Worm (Caenorhabditis elegans) whole organism, young adult: ENCODE results near the gene col-154.

Source experiments
- B0035.1 ChIP-seq: sonication (generic microtip); optimal IDR thresholded peaks from 2 replicates; lab custom pipeline; 2016; ENCODE audit warnings: missing genetic modification characterization, mild to moderate bottlenecking, missing compliant biosample characterization, missing genotype, missing genetic modification reagents
- B0336.3 ChIP-seq: fragments of 200-800 bp; sonication (Bioruptor generic); IDR thresholded peaks from 2 replicates; pipeline ENCODE4 v1.3.6; 2022; ENCODE audit warnings: missing genetic modification characterization, missing compliant biosample characterization
- C06A6.2 ChIP-seq: fragments of 200-800 bp; sonication (Bioruptor generic); conservative IDR thresholded peaks from 2 replicates; pipeline ENCODE4 v1.3.6; 2022; ENCODE audit warnings: missing genetic modification characterization, missing compliant biosample characterization
- C17E4.6 ChIP-seq: fragments of 200-800 bp; sonication (Bioruptor generic); IDR thresholded peaks from 2 replicates; pipeline ENCODE4 v1.3.6; 2022; ENCODE audit warnings: missing genetic modification reagents, missing genetic modification characterization, missing compliant biosample characterization
- K12H6.12 ChIP-seq: fragments of 200-800 bp; sonication (Bioruptor generic); optimal IDR thresholded peaks from 2 replicates; lab custom pipeline; 2018; ENCODE audit warnings: mild to moderate bottlenecking, missing genetic modification characterization, missing compliant biosample characterization
- ama-1 ChIP-seq, 3 experiments: fragments of 150-350 bp in 1 of 3; sonication (generic microtip) in 2 of 3; optimal IDR thresholded peaks; 2 replicates each; lab custom pipeline; 2014 to 2018; ENCODE audit warnings: missing biosample characterization in 2 of 3, missing genetic modification characterization in 2 of 3, missing genetic modification reagents in 2 of 3
- aptf-3 ChIP-seq: fragments of 200-800 bp; sonication (Bioruptor generic); IDR thresholded peaks from 2 replicates; pipeline ENCODE4 v1.3.6; 2022; ENCODE audit warnings: missing genetic modification characterization, missing compliant biosample characterization
- atf-7 ChIP-seq: sonication (generic microtip); optimal IDR thresholded peaks from 2 replicates; lab custom pipeline; 2017; ENCODE audit warnings: mild to moderate bottlenecking, missing genetic modification characterization, missing compliant biosample characterization
- athp-1 ChIP-seq: sonication (generic microtip); optimal IDR thresholded peaks from 2 replicates; lab custom pipeline; 2017; ENCODE audit warnings: mild to moderate bottlenecking, missing genetic modification characterization, missing compliant biosample characterization
- attf-3 ChIP-seq: fragments of 200-800 bp; sonication (Bioruptor generic); conservative IDR thresholded peaks from 2 replicates; pipeline ENCODE4 v1.3.6; 2022; ENCODE audit warnings: missing genetic modification reagents, missing genetic modification characterization, missing compliant biosample characterization
- attf-6 ChIP-seq: fragments of 200-800 bp; sonication (Bioruptor generic); IDR thresholded peaks from 2 replicates; pipeline ENCODE4 v1.3.6; 2022; ENCODE audit warnings: missing genetic modification reagents, missing genetic modification characterization, missing compliant biosample characterization
- cebp-1 ChIP-seq, 2 experiments: fragments of 200-800 bp in 1 of 2; sonication (Bioruptor generic) in 1 of 2; sonication (generic microtip) in 1 of 2; IDR thresholded peaks in 1 of 2; optimal IDR thresholded peaks in 1 of 2; 2 replicates each; pipeline versions ENCODE4 v1.3.6 to Lab custom; 2017 to 2022; ENCODE audit warnings: missing compliant biosample characterization in 2 of 2, missing genetic modification characterization in 2 of 2, mild to moderate bottlenecking in 1 of 2, missing genetic modification reagents in 1 of 2, moderate library complexity in 1 of 2
- ceh-27 ChIP-seq: fragments of 200-800 bp; sonication (Bioruptor generic); optimal IDR thresholded peaks from 2 replicates; lab custom pipeline; 2018; ENCODE audit warnings: mild to moderate bottlenecking, missing genetic modification characterization, moderate library complexity, missing compliant biosample characterization
- ceh-40 ChIP-seq: fragments of 200-800 bp; sonication (Bioruptor generic); IDR thresholded peaks from 2 replicates; pipeline ENCODE4 v1.3.6; 2022; ENCODE audit warnings: missing genetic modification characterization, missing compliant biosample characterization
- ceh-58 ChIP-seq: fragments of 200-800 bp; sonication (Bioruptor generic); IDR thresholded peaks from 2 replicates; pipeline ENCODE4 v1.3.6; 2022; ENCODE audit warnings: missing genetic modification characterization, missing compliant biosample characterization
- ceh-79 ChIP-seq: sonication (generic microtip); optimal IDR thresholded peaks from 2 replicates; lab custom pipeline; 2017; ENCODE audit warnings: mild to moderate bottlenecking, missing genetic modification characterization, missing compliant biosample characterization
- chd-7 ChIP-seq: sonication (generic microtip); optimal IDR thresholded peaks from 2 replicates; lab custom pipeline; 2016; ENCODE audit warnings: mild to moderate bottlenecking, missing genetic modification characterization, moderate library complexity, missing compliant biosample characterization
- efl-1 ChIP-seq: fragments of 150-350 bp; optimal IDR thresholded peaks from 2 replicates; lab custom pipeline; 2014; ENCODE audit warnings: missing biosample characterization, missing genetic modification reagents, missing genetic modification characterization
- him-1 ChIP-seq: sonication (generic microtip); optimal IDR thresholded peaks from 2 replicates; lab custom pipeline; 2016; ENCODE audit warnings: missing genotype, missing genetic modification reagents, missing genetic modification characterization, missing compliant biosample characterization
- lin-26 ChIP-seq: fragments of 200-800 bp; sonication (Bioruptor generic); IDR thresholded peaks from 2 replicates; pipeline ENCODE4 v1.3.6; 2022; ENCODE audit warnings: missing genetic modification reagents, missing genetic modification characterization, missing compliant biosample characterization
- lir-1 ChIP-seq: fragments of 200-800 bp; sonication (Bioruptor generic); conservative IDR thresholded peaks from 2 replicates; pipeline ENCODE4 v1.3.6; 2022; ENCODE audit warnings: missing genetic modification reagents, missing genetic modification characterization, missing compliant biosample characterization
- lsl-1 ChIP-seq: fragments of 200-800 bp; sonication (Bioruptor generic); optimal IDR thresholded peaks from 2 replicates; lab custom pipeline; 2018; ENCODE audit warnings: mild to moderate bottlenecking, missing genetic modification characterization, moderate library complexity, missing compliant biosample characterization
- lsy-27 ChIP-seq: sonication (generic microtip); optimal IDR thresholded peaks from 2 replicates; lab custom pipeline; 2017; ENCODE audit warnings: missing genetic modification characterization, mild to moderate bottlenecking, missing compliant biosample characterization, antibody characterized with exemption, missing genotype, borderline replicate concordance; ENCODE audit not compliant: insufficient read depth
- madf-10 ChIP-seq: sonication (generic microtip); optimal IDR thresholded peaks from 2 replicates; lab custom pipeline; 2016; ENCODE audit warnings: mild to moderate bottlenecking, missing genetic modification characterization, missing compliant biosample characterization
- madf-3 ChIP-seq: fragments of 200-800 bp; sonication (Bioruptor generic); IDR thresholded peaks from 2 replicates; pipeline ENCODE4 v1.3.6; 2022; ENCODE audit warnings: missing genetic modification reagents, missing genetic modification characterization, missing compliant biosample characterization
- mcd-1 ChIP-seq: fragments of 200-800 bp; sonication (Bioruptor generic); IDR thresholded peaks from 2 replicates; pipeline ENCODE4 v1.3.6; 2022; ENCODE audit warnings: missing genetic modification reagents, missing genetic modification characterization, missing compliant biosample characterization
- nfya-1 ChIP-seq: sonication (generic microtip); optimal IDR thresholded peaks from 2 replicates; lab custom pipeline; 2017; ENCODE audit warnings: antibody characterized with exemption, missing compliant biosample characterization, missing genetic modification characterization, borderline replicate concordance; ENCODE audit not compliant: insufficient read depth
- nfyb-1 ChIP-seq: fragments of 200-800 bp; sonication (Bioruptor generic); IDR thresholded peaks from 2 replicates; pipeline ENCODE4 v1.3.6; 2022; ENCODE audit warnings: missing genetic modification reagents, missing genetic modification characterization, missing compliant biosample characterization
- snpc-1.1 ChIP-seq: sonication (generic microtip); optimal IDR thresholded peaks from 2 replicates; lab custom pipeline; 2017; ENCODE audit warnings: missing genetic modification characterization, mild to moderate bottlenecking, missing compliant biosample characterization, antibody characterized with exemption, moderate library complexity, missing genotype, missing genetic modification reagents; ENCODE audit not compliant: insufficient read depth
- snpc-4 ChIP-seq, 5 experiments: fragments of 150-350 bp in 1 of 5; sonication (generic microtip) in 4 of 5; optimal IDR thresholded peaks; 2 replicates each; lab custom pipeline; 2014 to 2018; ENCODE audit warnings: missing genetic modification characterization in 5 of 5, missing biosample characterization in 3 of 5, antibody characterized with exemption in 2 of 5, mild to moderate bottlenecking in 2 of 5, missing compliant biosample characterization in 2 of 5, missing genotype in 2 of 5, moderate library complexity in 2 of 5, missing genetic modification reagents in 1 of 5
- sptf-2 ChIP-seq: fragments of 200-800 bp; sonication (Bioruptor generic); optimal IDR thresholded peaks from 2 replicates; lab custom pipeline; 2018; ENCODE audit warnings: mild to moderate bottlenecking, missing genetic modification characterization, missing compliant biosample characterization
- tbp1 ChIP-seq: fragments of 200-800 bp; sonication (Bioruptor generic); optimal IDR thresholded peaks from 2 replicates; lab custom pipeline; 2018; ENCODE audit warnings: mild to moderate bottlenecking, missing genetic modification characterization, missing compliant biosample characterization
- tbx-9 ChIP-seq: sonication (generic microtip); optimal IDR thresholded peaks from 2 replicates; lab custom pipeline; 2016; ENCODE audit warnings: borderline replicate concordance, missing genetic modification characterization, inconsistent platforms, missing compliant biosample characterization
- tlf-1 ChIP-seq: fragments of 200-800 bp; sonication (Bioruptor generic); optimal IDR thresholded peaks from 2 replicates; lab custom pipeline; 2018; ENCODE audit warnings: mild to moderate bottlenecking, missing genetic modification characterization, missing compliant biosample characterization
- unc-130 ChIP-seq: sonication (generic microtip); optimal IDR thresholded peaks from 2 replicates; lab custom pipeline; 2016; ENCODE audit warnings: missing genetic modification reagents, missing genetic modification characterization, missing compliant biosample characterization
- ztf-18 ChIP-seq: sonication (generic microtip); optimal IDR thresholded peaks from 2 replicates; lab custom pipeline; 2016; ENCODE audit warnings: missing genotype, mild to moderate bottlenecking, missing genetic modification characterization, missing compliant biosample characterization
- ztf-22 ChIP-seq: fragments of 200-800 bp; sonication (Bioruptor generic); optimal IDR thresholded peaks from 2 replicates; lab custom pipeline; 2018; ENCODE audit warnings: mild to moderate bottlenecking, missing genetic modification characterization, moderate library complexity, missing compliant biosample characterization
- ztf-6 ChIP-seq: fragments of 200-800 bp; sonication (Bioruptor generic); IDR thresholded peaks from 2 replicates; pipeline ENCODE4 v1.3.6; 2022; ENCODE audit warnings: missing genetic modification reagents, missing genetic modification characterization, missing compliant biosample characterization

Gene col-154

ce11 chrV:11412125-11412524, 27.0 kb downstream of the col-154 start (continued):
- TF ChIP-seq attf-3 (GFP tag; lab: Robert Waterston, UW) = no peak
- peak; percentile 6 for TF ChIP-seq ceh-27
- peak; percentile 63 for TF ChIP-seq athp-1 (tag; lab: Kevin White, UChicago)
- TF ChIP-seq C17E4.6 (GFP tag; lab: Robert Waterston, UW) = no peak
- TF ChIP-seq chd-7 (tag; lab: Kevin White, UChicago) = peak; percentile 32
- TF ChIP-seq lir-1 (GFP tag; lab: Robert Waterston, UW) = 0 out of 2 replicates have a peak, but pooled peaks have one; percentile 5
- TF ChIP-seq snpc-1.1 = peak; percentile 66
- peak; percentile 39 for TF ChIP-seq tlf-1
- no peak for TF ChIP-seq cebp-1 (GFP tag; IDR thresholded peaks at IDR 0.05; lab: Robert Waterston, UW)
- TF ChIP-seq cebp-1 (tag; optimal IDR thresholded peaks at IDR 0.05; lab: Kevin White, UChicago) = no peak
- TF ChIP-seq unc-130 (GFP tag; lab: Kevin White, UChicago) = peak; percentile 5
- TF ChIP-seq K12H6.12 (tag; lab: Kevin White, UChicago) = peak; percentile 15
- peak; percentile 80 for TF ChIP-seq lin-26 (GFP tag; lab: Robert Waterston, UW)
- TF ChIP-seq lsy-27 (tag; lab: Kevin White, UChicago) = peak; percentile 30
- TF ChIP-seq ceh-79 (tag; lab: Kevin White, UChicago) = no peak
- TF ChIP-seq efl-1 (GFP tag; lab: Kevin White, UChicago) = no peak
- no peak; the same call in 1 of the 2 replicates for TF ChIP-seq mcd-1 (GFP tag; lab: Robert Waterston, UW)

- TF ChIP-seq lsl-1 = no peak
- TF ChIP-seq B0035.1 (tag; lab: Kevin White, UChicago) = no peak
- TF ChIP-seq ceh-58 = no peak
- no peak for TF ChIP-seq tbp1
- TF ChIP-seq tbx-9 = no peak
- TF ChIP-seq C06A6.2 (GFP tag; lab: Robert Waterston, UW) = no peak
- no peak for TF ChIP-seq nfya-1 (tag; lab: Kevin White, UChicago)
- TF ChIP-seq ztf-6 (GFP tag; lab: Robert Waterston, UW) = no peak
- no peak for TF ChIP-seq lir-1 (GFP tag; lab: Robert Waterston, UW)
Measured at ce11 chrV:11415059-11415458, 29.9 kb downstream of the col-154 start, which contains the start of gene deg-3. TSS of gene deg-3 (minus strand) at chrV:11415159.

DNA sequence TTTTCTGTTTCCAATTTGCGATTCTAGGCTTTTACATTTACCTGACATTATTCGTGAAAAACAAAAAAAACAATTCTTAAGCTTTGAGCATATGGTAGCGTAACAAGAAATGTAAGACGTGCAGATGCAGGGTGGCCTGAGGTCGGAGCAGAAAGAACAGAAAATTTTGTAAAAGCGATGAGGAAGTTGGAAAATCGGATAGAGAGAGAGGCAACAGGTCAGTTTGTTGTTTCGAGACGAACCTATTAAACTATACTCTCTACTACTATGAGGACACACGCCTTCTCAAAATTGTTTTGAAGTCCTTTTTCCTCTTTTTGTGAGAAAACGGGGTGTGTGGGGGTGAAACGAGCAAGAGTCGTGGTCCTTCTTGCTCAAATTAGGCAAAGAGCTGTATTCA, 36.4 kb downstream of the col-154 start, which contains the start of gene des-2:
des-2 (minus strand) TSS at position 101 of the 400 bp plus-strand sequence.
- TF ChIP-seq athp-1 (tag; lab: Kevin White, UChicago) (no peak), madf-10 (tag; lab: Kevin White, UChicago) (no peak), aptf-3 (GFP tag; lab: Robert Waterston, UW) (no peak), B0336.3 (GFP tag; lab: Robert Waterston, UW) (no peak), atf-7 (tag; lab: Kevin White, UChicago) (no peak), efl-1 (GFP tag; lab: Kevin White, UChicago) (no peak), ama-1 (optimal IDR thresholded peaks at IDR 0.05; lab: Kevin White, UChicago) (no peak), ama-1 (GFP tag; optimal IDR thresholded peaks at IDR 0.05; lab: Kevin White, UChicago) (no peak), ztf-18 (tag; lab: Kevin White, UChicago) (no peak), sptf-2 (GFP tag; lab: Kevin White, UChicago) (no peak), nfyb-1 (GFP tag; lab: Robert Waterston, UW) (no peak), madf-3 (GFP tag; lab: Robert Waterston, UW) (no peak), him-1 (tag; lab: Kevin White, UChicago) (no peak), attf-6 (GFP tag; lab: Robert Waterston, UW) (no peak), ztf-22 (GFP tag; lab: Kevin White, UChicago) (no peak), ceh-40 (GFP tag; lab: Robert Waterston, UW) (no peak), snpc-4 (GFP tag; optimal IDR thresholded peaks at IDR 0.05; lab: Kevin White, UChicago) (no peak), snpc-4 (tag; optimal IDR thresholded peaks at IDR 0.05; lab: Kevin White, UChicago) (no peak)
